Worm (Caenorhabditis elegans): ENCODE measurements around the gene F54D8.6.

Gene F54D8.6

ce11 chrIII:5080700-5081572 lies 21.8 kb upstream of the F54D8.6 start (continued):
- TF ChIP-seq snpc-3.4 (tag; optimal IDR thresholded peaks at IDR 0.05) = peak; percentile 95
- TF ChIP-seq Y67H2A.10 (GFP tag; conservative IDR thresholded peaks at IDR 0.05) = peak; percentile 12; the same call in 1 of the 2 replicates
- TF ChIP-seq F22D6.2 (tag; optimal IDR thresholded peaks at IDR 0.05) = peak; percentile 62
- peak; percentile 83 for TF ChIP-seq ama-1 (optimal IDR thresholded peaks at IDR 0.05)
- TF ChIP-seq ama-1 (GFP tag; optimal IDR thresholded peaks at IDR 0.05) = peak; percentile 81 to 87
- TF ChIP-seq ceh-91 (GFP tag; IDR thresholded peaks at IDR 0.05) = no peak; the same call in 1 of the 2 replicates
- TF ChIP-seq F57A8.1 (GFP tag; optimal IDR thresholded peaks at IDR 0.05) = no peak

DNA sequence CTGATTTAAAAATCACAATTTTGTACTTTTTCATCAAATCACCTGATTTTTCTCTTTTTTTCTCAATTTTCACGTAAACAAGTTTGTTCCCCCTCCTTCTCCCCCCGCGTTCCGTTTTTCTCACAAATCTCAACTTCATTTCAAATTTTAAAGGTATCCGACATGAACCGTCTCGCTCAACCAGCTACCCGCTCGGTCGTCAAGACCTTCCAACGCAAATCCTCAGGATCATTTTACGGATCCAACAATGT lies 21.3 kb upstream of the F54D8.6 start, which contains the start of gene cox-6A:
TSS of gene cox-6A (plus strand) at position 152 of the 251 bp plus-strand sequence.
- TF ChIP-seq attf-6 (GFP tag; IDR thresholded peaks at IDR 0.05) = no peak
- no peak for TF ChIP-seq akir-1 (GFP tag; optimal IDR thresholded peaks at IDR 0.05)
- no peak for TF ChIP-seq B0019.2 (GFP tag; conservative IDR thresholded peaks at IDR 0.05)
- no peak for TF ChIP-seq ztf-18 (tag; optimal IDR thresholded peaks at IDR 0.05)
- no peak for TF ChIP-seq Y67H2A.10 (GFP tag; conservative IDR thresholded peaks at IDR 0.05)

DNA sequence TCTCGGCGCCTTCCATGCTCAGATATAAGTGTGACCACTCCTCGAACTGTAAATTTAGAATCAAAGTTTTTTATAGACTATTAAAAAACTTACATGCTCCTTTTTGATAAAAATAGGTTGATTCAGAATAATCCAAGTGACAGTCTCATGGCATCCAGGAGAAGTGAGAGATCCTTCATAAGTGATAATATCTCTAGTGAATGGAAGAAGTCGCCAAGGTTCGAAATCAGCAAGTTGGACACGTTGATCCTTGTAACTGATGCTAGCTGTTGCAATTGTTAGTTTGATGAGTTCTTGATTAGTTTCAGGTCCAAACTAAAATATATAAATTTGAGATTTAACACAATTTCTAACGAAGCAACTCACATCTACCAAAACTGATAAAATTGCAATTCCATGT lies 19.5 kb upstream of the F54D8.6 start:
- TF ChIP-seq mxl-1 (tag; optimal IDR thresholded peaks at IDR 0.05) (no peak), ccch-3 (GFP tag; optimal IDR thresholded peaks at IDR 0.05) (no peak), lin-35 (GFP tag; optimal IDR thresholded peaks at IDR 0.05) (peak in 1 of 3 experiments; percentile 8), F10E7.11 (tag; optimal IDR thresholded peaks at IDR 0.05) (no peak), hsf-1 (GFP tag; IDR thresholded peaks at IDR 0.05) (0 out of 2 replicates have a peak, but pooled peaks have one; percentile 16), Y53F4B.3 (GFP tag; IDR thresholded peaks at IDR 0.05) (no peak), dox-1 (GFP tag; IDR thresholded peaks at IDR 0.05) (no peak), tbx-9 (tag; optimal IDR thresholded peaks at IDR 0.05; ENCODE audit: borderline replicate concordance) (no peak), lin-26 (GFP tag; IDR thresholded peaks at IDR 0.05) (no peak), tlf-1 (GFP tag; optimal IDR thresholded peaks at IDR 0.05) (peak; percentile 59), zfh-2 (GFP tag; conservative IDR thresholded peaks at IDR 0.05) (no peak), Y79H2A.3 (GFP tag; conservative IDR thresholded peaks at IDR 0.05) (no peak), hlh-26 (GFP tag; conservative IDR thresholded peaks at IDR 0.05) (no peak), F49E8.2 (tag; optimal IDR thresholded peaks at IDR 0.05; ENCODE audit: insufficient read depth) (no peak), snpc-3.4 (tag; optimal IDR thresholded peaks at IDR 0.05) (no peak), egl-18 (GFP tag; IDR thresholded peaks at IDR 0.05) (no peak), snpc-4 (GFP tag; optimal IDR thresholded peaks at IDR 0.05) (no peak), snpc-4 (tag; optimal IDR thresholded peaks at IDR 0.05) (peak in 2 of 4 experiments; percentile 32 to 45), F37B4.10 (GFP tag; IDR thresholded peaks at IDR 0.05) (no peak), lag-1 (GFP tag; IDR thresholded peaks at IDR 0.05) (no peak), ceh-27 (GFP tag; optimal IDR thresholded peaks at IDR 0.05) (no peak), lin-54 (GFP tag; optimal IDR thresholded peaks at IDR 0.05) (peak; percentile 4), nfya-2 (GFP tag; IDR thresholded peaks at IDR 0.05) (no peak), him-1 (tag; optimal IDR thresholded peaks at IDR 0.05) (peak; percentile 7), mcd-1 (GFP tag; IDR thresholded peaks at IDR 0.05) (no peak), lir-1 (GFP tag; conservative IDR thresholded peaks at IDR 0.05) (no peak), bed-1 (GFP tag; IDR thresholded peaks at IDR 0.05) (no peak), hmg-20 (GFP tag; IDR thresholded peaks at IDR 0.05) (no peak), B0035.1 (tag; optimal IDR thresholded peaks at IDR 0.05) (no peak), ama-1 (optimal IDR thresholded peaks at IDR 0.05) (no peak), ama-1 (GFP tag; optimal IDR thresholded peaks at IDR 0.05) (no peak), ztf-28 (GFP tag; IDR thresholded peaks at IDR 0.05) (no peak), madf-6 (GFP tag; IDR thresholded peaks at IDR 0.05) (peak; percentile 25; the same call in 1 of the 2 replicates), madf-3 (GFP tag; IDR thresholded peaks at IDR 0.05) (no peak), ceh-100 (GFP tag; IDR thresholded peaks at IDR 0.05) (no peak), rcor-1 (GFP tag; IDR thresholded peaks at IDR 0.05) (no peak)
